Worm (Caenorhabditis elegans): ENCODE measurements around the gene nfyc-1.

DNA sequence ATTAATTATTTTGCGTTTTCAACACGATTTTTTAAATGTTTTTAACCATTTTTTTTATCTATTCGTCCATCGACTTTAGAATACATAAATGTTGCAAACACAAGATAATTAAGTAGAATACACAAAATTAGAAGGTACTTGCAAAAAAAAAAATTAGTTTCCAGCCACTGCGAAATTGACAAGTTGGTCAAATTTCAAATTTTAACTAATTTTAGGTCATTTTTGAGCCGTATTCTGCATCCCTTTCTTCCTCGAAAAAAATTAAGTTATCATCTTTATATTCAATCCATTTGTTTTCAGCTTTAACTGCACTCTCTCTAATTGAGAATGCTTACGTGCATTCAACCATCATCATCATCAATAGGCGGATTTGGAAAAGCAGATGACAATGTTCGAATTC, 25.6 kb downstream of the nfyc-1 start, which contains the start of gene egl-26:
- TF ChIP-seq fax-1 (tag; optimal IDR thresholded peaks at IDR 0.05): no peak
- TF ChIP-seq pag-3 (tag; optimal IDR thresholded peaks at IDR 0.05; ENCODE audit: borderline replicate concordance): no peak
- TF ChIP-seq hlh-30 (tag; optimal IDR thresholded peaks at IDR 0.05; ENCODE audit: insufficient read depth): no peak
- no peak for TF ChIP-seq pha-4 (tag; optimal IDR thresholded peaks at IDR 0.05)
- no peak for TF ChIP-seq lim-6 (tag; optimal IDR thresholded peaks at IDR 0.05)
- no peak for TF ChIP-seq hlh-8 (tag; optimal IDR thresholded peaks at IDR 0.05)
- TF ChIP-seq nfya-1 (tag; optimal IDR thresholded peaks at IDR 0.05): no peak
- TF ChIP-seq ceh-18 (tag; optimal IDR thresholded peaks at IDR 0.05): no peak
- no peak for TF ChIP-seq ceh-2 (tag; optimal IDR thresholded peaks at IDR 0.05)
- TF ChIP-seq pqm-1 (tag; optimal IDR thresholded peaks at IDR 0.05): no peak
- TF ChIP-seq ama-1 (optimal IDR thresholded peaks at IDR 0.05): no peak
- TF ChIP-seq mec-3 (tag; optimal IDR thresholded peaks at IDR 0.05; ENCODE audit: borderline replicate concordance): no peak
- no peak for TF ChIP-seq dmd-4 (tag; optimal IDR thresholded peaks at IDR 0.05; ENCODE audit: borderline replicate concordance)
